Worm (Caenorhabditis elegans) whole organism, L2 larva: Measurements from ENCODE around the gene Y110A2AL.4.

Experiments used
- C34F6.9 ChIP-seq: fragments of 150-350 bp; optimal IDR thresholded peaks from 2 replicates; lab custom pipeline; 2014; ENCODE audit warnings: missing biosample characterization, missing genetic modification characterization
- F13H6.1 ChIP-seq: sonication (generic microtip); optimal IDR thresholded peaks from 2 replicates; lab custom pipeline; 2016; ENCODE audit warnings: missing genetic modification characterization, missing compliant biosample characterization
- R02D3.7 ChIP-seq: fragments of 150-350 bp; optimal IDR thresholded peaks from 2 replicates; lab custom pipeline; 2014; ENCODE audit warnings: missing biosample characterization, missing genetic modification characterization
- Y55F3AM.14 ChIP-seq: fragments of 200-800 bp; sonication (Bioruptor generic); optimal IDR thresholded peaks from 2 replicates; lab custom pipeline; 2018; ENCODE audit warnings: mild to moderate bottlenecking, missing genetic modification characterization, missing compliant biosample characterization
- ZK546.5 ChIP-seq: sonication (generic microtip); optimal IDR thresholded peaks from 2 replicates; lab custom pipeline; 2017; ENCODE audit warnings: missing biosample characterization, missing genetic modification characterization
- aly-2 ChIP-seq: fragments of 150-350 bp; optimal IDR thresholded peaks from 2 replicates; lab custom pipeline; 2014; ENCODE audit warnings: missing biosample characterization, missing genetic modification characterization
- blmp-1 ChIP-seq: sonication (generic microtip); optimal IDR thresholded peaks from 2 replicates; lab custom pipeline; 2017; ENCODE audit warnings: missing genetic modification characterization, mild to moderate bottlenecking, missing compliant biosample characterization, antibody characterized with exemption, moderate library complexity; ENCODE audit not compliant: insufficient read depth
- ceh-16 ChIP-seq: fragments of 150-350 bp; optimal IDR thresholded peaks from 2 replicates; lab custom pipeline; 2014; ENCODE audit warnings: missing biosample characterization, missing genetic modification characterization
- ceh-82 ChIP-seq: fragments of 150-350 bp; optimal IDR thresholded peaks from 2 replicates; lab custom pipeline; 2014; ENCODE audit warnings: missing biosample characterization, missing genetic modification characterization
- crh-2 ChIP-seq: sonication (generic microtip); optimal IDR thresholded peaks from 2 replicates; lab custom pipeline; 2017; ENCODE audit warnings: missing biosample characterization, missing genetic modification characterization
- dmd-4 ChIP-seq: sonication (generic microtip); optimal IDR thresholded peaks from 2 replicates; lab custom pipeline; 2017; ENCODE audit warnings: missing biosample characterization, missing genetic modification characterization
- egl-27 ChIP-seq: sonication (generic microtip); optimal IDR thresholded peaks from 3 replicates; lab custom pipeline; 2017; ENCODE audit warnings: missing biosample characterization, missing genetic modification reagents, missing genetic modification characterization
- elt-1 ChIP-seq: fragments of 150-350 bp; optimal IDR thresholded peaks from 2 replicates; lab custom pipeline; 2014; ENCODE audit warnings: missing biosample characterization, missing genetic modification characterization
- elt-3 ChIP-seq: sonication (generic microtip); optimal IDR thresholded peaks from 2 replicates; lab custom pipeline; 2017; ENCODE audit warnings: missing biosample characterization, missing genetic modification characterization
- gmeb-1 ChIP-seq: fragments of 150-350 bp; optimal IDR thresholded peaks from 2 replicates; lab custom pipeline; 2014; ENCODE audit warnings: missing biosample characterization, missing genetic modification characterization
- lin-11 ChIP-seq: fragments of 150-350 bp; sonication (generic microtip); optimal IDR thresholded peaks from 2 replicates; lab custom pipeline; 2014; ENCODE audit warnings: missing biosample characterization, missing genetic modification characterization, inconsistent platforms, mixed read lengths
- lin-13 ChIP-seq: fragments of 150-350 bp; optimal IDR thresholded peaks from 2 replicates; lab custom pipeline; 2014; ENCODE audit warnings: missing biosample characterization, missing genetic modification reagents, missing genetic modification characterization
- lsy-2 ChIP-seq, 2 experiments: fragments of 150-350 bp in 1 of 2; sonication (generic microtip) in 1 of 2; optimal IDR thresholded peaks; 2 replicates each; lab custom pipeline; 2014 to 2017; ENCODE audit warnings: missing biosample characterization in 2 of 2, missing genetic modification characterization in 2 of 2
- mab-5 ChIP-seq: fragments of 150-350 bp; optimal IDR thresholded peaks from 2 replicates; lab custom pipeline; 2014; ENCODE audit warnings: missing biosample characterization, missing genetic modification characterization
- mbf-1 ChIP-seq: sonication (generic microtip); optimal IDR thresholded peaks from 2 replicates; lab custom pipeline; 2017; ENCODE audit warnings: missing biosample characterization, missing genetic modification characterization
- nhr-10 ChIP-seq: sonication (generic microtip); optimal IDR thresholded peaks from 2 replicates; lab custom pipeline; 2017; ENCODE audit warnings: missing biosample characterization, missing genetic modification characterization
- nhr-12 ChIP-seq: fragments of 150-350 bp; optimal IDR thresholded peaks from 2 replicates; lab custom pipeline; 2014; ENCODE audit warnings: missing biosample characterization, missing genetic modification characterization
- nhr-129 ChIP-seq: fragments of 150-350 bp; optimal IDR thresholded peaks from 2 replicates; lab custom pipeline; 2014; ENCODE audit warnings: missing biosample characterization, missing genetic modification characterization
- nhr-21 ChIP-seq: fragments of 150-350 bp; optimal IDR thresholded peaks from 2 replicates; lab custom pipeline; 2014; ENCODE audit warnings: missing biosample characterization, missing genetic modification characterization
- nhr-23 ChIP-seq: fragments of 150-350 bp; optimal IDR thresholded peaks from 2 replicates; lab custom pipeline; 2014; ENCODE audit warnings: missing biosample characterization, missing genetic modification reagents, missing genetic modification characterization
- nhr-237 ChIP-seq: fragments of 150-350 bp; optimal IDR thresholded peaks from 2 replicates; lab custom pipeline; 2014; ENCODE audit warnings: missing biosample characterization, missing genetic modification characterization
- nhr-25 ChIP-seq: fragments of 150-350 bp; sonication (generic microtip); optimal IDR thresholded peaks from 3 replicates; lab custom pipeline; 2014; ENCODE audit warnings: missing biosample characterization, missing genetic modification characterization
- nhr-6 ChIP-seq: fragments of 150-350 bp; optimal IDR thresholded peaks from 2 replicates; lab custom pipeline; 2014; ENCODE audit warnings: missing biosample characterization, missing genetic modification characterization
- sem-4 ChIP-seq: fragments of 150-350 bp; optimal IDR thresholded peaks from 2 replicates; lab custom pipeline; 2014; ENCODE audit warnings: missing biosample characterization, missing genetic modification reagents, missing genetic modification characterization
- skn-1 ChIP-seq: sonication (generic microtip); optimal IDR thresholded peaks from 2 replicates; lab custom pipeline; 2017; ENCODE audit warnings: missing biosample characterization, missing genetic modification characterization
- sma-3 ChIP-seq: sonication (generic microtip); optimal IDR thresholded peaks from 2 replicates; lab custom pipeline; 2016; ENCODE audit warnings: missing genetic modification reagents, missing genetic modification characterization, missing compliant biosample characterization
- sma-9 ChIP-seq, 2 experiments: fragments of 150-350 bp in 1 of 2; sonication (generic microtip) in 1 of 2; optimal IDR thresholded peaks; 2 replicates each; lab custom pipeline; 2014 to 2016; ENCODE audit warnings: missing genetic modification characterization in 2 of 2, mild to moderate bottlenecking in 1 of 2, missing biosample characterization in 1 of 2, missing compliant biosample characterization in 1 of 2, missing genetic modification reagents in 1 of 2, moderate library complexity in 1 of 2
- snpc-4 ChIP-seq: fragments of 150-350 bp; optimal IDR thresholded peaks from 2 replicates; lab custom pipeline; 2014; ENCODE audit warnings: missing biosample characterization, missing genetic modification characterization
- unc-55 ChIP-seq: fragments of 150-350 bp; sonication (generic microtip); optimal IDR thresholded peaks from 3 replicates; lab custom pipeline; 2014; ENCODE audit warnings: missing biosample characterization, missing genetic modification reagents, missing genetic modification characterization
- zag-1 ChIP-seq: fragments of 150-350 bp; optimal IDR thresholded peaks from 2 replicates; lab custom pipeline; 2014; ENCODE audit warnings: missing biosample characterization, missing genetic modification characterization
- ztf-11 ChIP-seq: sonication (generic microtip); optimal IDR thresholded peaks from 2 replicates; lab custom pipeline; 2017; ENCODE audit warnings: missing biosample characterization, missing genetic modification characterization
- ztf-4 ChIP-seq: fragments of 150-350 bp; optimal IDR thresholded peaks from 2 replicates; lab custom pipeline; 2014; ENCODE audit warnings: missing biosample characterization, missing genetic modification characterization

Gene Y110A2AL.4

DNA sequence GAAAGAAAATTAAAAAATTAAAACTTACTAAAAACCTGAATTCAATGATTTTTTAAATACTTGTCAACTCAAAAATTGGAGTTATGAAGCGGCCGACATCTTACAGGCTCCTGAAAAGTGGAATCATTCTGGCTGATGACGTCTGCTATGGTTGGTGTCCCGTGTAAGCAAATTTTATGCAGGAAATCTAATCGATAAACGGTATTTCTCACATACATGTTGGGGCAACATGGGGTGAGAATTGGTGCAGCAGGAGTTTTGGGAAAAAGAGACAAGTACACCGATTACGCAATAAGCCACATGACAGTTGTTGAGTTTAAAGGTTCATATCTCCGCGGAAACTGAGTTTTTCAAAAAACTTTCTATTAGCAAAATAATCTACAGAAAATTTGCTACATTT is 23.7 kb upstream of the Y110A2AL.4 start, which contains the start of gene K12H6.2:
Gene K12H6.2 (minus strand): TSS at position 101 of the 400 bp plus-strand sequence.
- TF ChIP-seq nhr-10 (tag; lab: Kevin White, UChicago) (no peak), nhr-129 (tag; lab: Kevin White, UChicago) (no peak), skn-1 (no peak), F13H6.1 (tag; lab: Kevin White, UChicago) (no peak), snpc-4 (tag; lab: Kevin White, UChicago) (no peak), nhr-12 (tag; lab: Kevin White, UChicago) (no peak), sma-9 (GFP tag; optimal IDR thresholded peaks at IDR 0.05; lab: Kevin White, UChicago) (no peak), sma-9 (tag; optimal IDR thresholded peaks at IDR 0.05; lab: Kevin White, UChicago) (no peak), unc-55 (GFP tag; lab: Kevin White, UChicago) (no peak), ZK546.5 (tag; lab: Kevin White, UChicago) (no peak), ceh-16 (tag; lab: Kevin White, UChicago) (no peak), nhr-25 (tag; lab: Kevin White, UChicago) (no peak), nhr-237 (tag; lab: Kevin White, UChicago) (no peak), ceh-82 (tag; lab: Kevin White, UChicago) (no peak), nhr-23 (no peak), lin-13 (GFP tag; lab: Kevin White, UChicago) (no peak), crh-2 (tag; lab: Kevin White, UChicago) (no peak), ztf-4 (tag; lab: Kevin White, UChicago) (no peak), C34F6.9 (tag; lab: Kevin White, UChicago) (no peak), mbf-1 (no peak)
- TF ChIP-seq, all 48 proteins: peak for 0

- TF ChIP-seq dmd-4 (tag; lab: Kevin White, UChicago): no peak
- no peak for TF ChIP-seq nhr-25 (tag; lab: Kevin White, UChicago)
- TF ChIP-seq nhr-129 (tag; lab: Kevin White, UChicago): no peak
- no peak for TF ChIP-seq blmp-1 (tag; lab: Kevin White, UChicago)
- no peak for TF ChIP-seq ztf-11 (tag; lab: Kevin White, UChicago)
- no peak for TF ChIP-seq R02D3.7 (tag; lab: Kevin White, UChicago)
- TF ChIP-seq Y55F3AM.14: no peak
- TF ChIP-seq skn-1: no peak
- TF ChIP-seq gmeb-1 (tag; lab: Kevin White, UChicago): no peak
- TF ChIP-seq lin-11 (tag; lab: Kevin White, UChicago): no peak
- TF ChIP-seq nhr-23: no peak
- TF ChIP-seq nhr-10 (tag; lab: Kevin White, UChicago): no peak
- TF ChIP-seq crh-2 (tag; lab: Kevin White, UChicago): no peak
- TF ChIP-seq nhr-6: no peak
- TF ChIP-seq elt-1 (tag; lab: Kevin White, UChicago): no peak
- TF ChIP-seq ztf-4 (tag; lab: Kevin White, UChicago): no peak
- TF ChIP-seq sma-3 (GFP tag; lab: Kevin White, UChicago): no peak
- TF ChIP-seq ZK546.5 (tag; lab: Kevin White, UChicago): no peak
These were observed 22.4 kb upstream of the Y110A2AL.4 start, which contains the start of gene set-13 for ce11 chrII:2816676-2817075. TSS of gene set-13 (plus strand) at chrII:2816976.

ce11 chrII:2822435-2822920 is 16.6 kb upstream of the Y110A2AL.4 start, which contains the start of the genes fut-4 and K12H6.10:
TSS of gene fut-4 (minus strand) at chrII:2822535.
TSS of gene K12H6.10 (plus strand) at chrII:2822870.
- TF ChIP-seq Y55F3AM.14 (no peak), nhr-21 (tag; lab: Kevin White, UChicago) (no peak), gmeb-1 (tag; lab: Kevin White, UChicago) (no peak), nhr-237 (tag; lab: Kevin White, UChicago) (no peak), mab-5 (tag; lab: Kevin White, UChicago) (no peak), aly-2 (tag; lab: Kevin White, UChicago) (no peak), snpc-4 (tag; lab: Kevin White, UChicago) (no peak), sma-3 (GFP tag; lab: Kevin White, UChicago) (no peak), C34F6.9 (tag; lab: Kevin White, UChicago) (no peak), crh-2 (tag; lab: Kevin White, UChicago) (no peak), sem-4 (tag; lab: Kevin White, UChicago) (no peak), lsy-2 (tag; optimal IDR thresholded peaks at IDR 0.05; lab: Kevin White, UChicago) (no peak), zag-1 (tag; lab: Kevin White, UChicago) (no peak), skn-1 (no peak), lin-11 (tag; lab: Kevin White, UChicago) (no peak), egl-27 (tag; lab: Kevin White, UChicago) (no peak), nhr-10 (tag; lab: Kevin White, UChicago) (no peak), elt-3 (no peak), ztf-11 (tag; lab: Kevin White, UChicago) (no peak)
